Worm (Caenorhabditis elegans) whole organism, L2 larva: ENCODE measurements around the gene fzr-1.
A peak's percentile ranks its signal among the peaks of the same experiment; 100 is the strongest.

Experiments
- ZK546.5 ChIP-seq: sonication (generic microtip); optimal IDR thresholded peaks from 2 replicates; lab custom pipeline; 2017; ENCODE audit warnings: missing biosample characterization, missing genetic modification characterization
- lin-13 ChIP-seq: fragments of 150-350 bp; optimal IDR thresholded peaks from 2 replicates; lab custom pipeline; 2014; ENCODE audit warnings: missing biosample characterization, missing genetic modification reagents, missing genetic modification characterization
- lsy-2 ChIP-seq, 2 experiments: fragments of 150-350 bp in 1 of 2; sonication (generic microtip) in 1 of 2; optimal IDR thresholded peaks; 2 replicates each; lab custom pipeline; 2014 to 2017; ENCODE audit warnings: missing biosample characterization in 2 of 2, missing genetic modification characterization in 2 of 2
- nhr-129 ChIP-seq: fragments of 150-350 bp; optimal IDR thresholded peaks from 2 replicates; lab custom pipeline; 2014; ENCODE audit warnings: missing biosample characterization, missing genetic modification characterization
- nhr-25 ChIP-seq: fragments of 150-350 bp; sonication (generic microtip); optimal IDR thresholded peaks from 3 replicates; lab custom pipeline; 2014; ENCODE audit warnings: missing biosample characterization, missing genetic modification characterization

DNA sequence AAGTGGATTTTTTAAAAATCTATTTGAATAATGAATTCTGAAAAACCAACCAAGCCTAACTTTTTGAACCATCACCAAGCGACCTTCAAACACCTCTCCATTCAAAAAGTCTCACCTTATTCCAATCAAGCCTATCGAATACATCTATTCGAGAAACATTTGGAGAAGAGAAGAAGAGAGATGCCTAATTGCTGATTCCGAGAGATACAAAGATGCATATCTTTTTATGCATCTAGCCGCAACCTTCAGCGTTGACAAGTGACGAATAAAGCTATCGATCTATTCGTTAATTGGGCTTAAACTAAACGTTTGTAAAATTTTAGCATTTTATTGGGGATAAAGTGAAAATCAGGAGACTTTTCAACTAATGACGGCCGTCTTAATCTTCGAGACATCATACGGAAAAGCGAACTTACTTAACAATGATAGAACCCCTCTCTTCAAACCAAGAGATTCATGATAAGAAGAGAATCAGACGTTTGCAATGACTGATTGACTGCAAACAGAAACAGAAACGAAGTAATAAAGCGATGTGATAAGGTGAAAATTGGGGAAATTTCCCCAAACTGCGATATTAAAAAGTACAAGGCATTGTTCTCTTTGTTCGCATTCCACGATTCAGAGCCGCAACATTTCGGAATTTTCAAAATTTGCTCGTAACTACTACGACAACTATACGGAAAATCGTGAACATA, 821 bp upstream of the fzr-1 start:
- TF ChIP-seq lsy-2 (tag; optimal IDR thresholded peaks at IDR 0.05; lab: Kevin White, UChicago) (no peak), nhr-129 (peak; percentile 17), lin-13 (GFP tag; lab: Kevin White, UChicago) (no peak), ZK546.5 (no peak), nhr-25 (peak; percentile 28)
